Worm (Caenorhabditis elegans) whole organism, late embryonic: Measurements from ENCODE around the gene smf-2.

Source experiments
- ceh-30 ChIP-seq: fragments of 150-350 bp; optimal IDR thresholded peaks from 2 replicates; lab custom pipeline; 2014; ENCODE audit warnings: missing biosample characterization, missing genetic modification characterization
- hlh-6 ChIP-seq: sonication (generic microtip); optimal IDR thresholded peaks from 2 replicates; lab custom pipeline; 2016; ENCODE audit warnings: missing genotype, missing genetic modification characterization, missing compliant biosample characterization
- ref-2 ChIP-seq: sonication (generic microtip); optimal IDR thresholded peaks from 2 replicates; lab custom pipeline; 2016; ENCODE audit warnings: missing genetic modification characterization, missing compliant biosample characterization

DNA sequence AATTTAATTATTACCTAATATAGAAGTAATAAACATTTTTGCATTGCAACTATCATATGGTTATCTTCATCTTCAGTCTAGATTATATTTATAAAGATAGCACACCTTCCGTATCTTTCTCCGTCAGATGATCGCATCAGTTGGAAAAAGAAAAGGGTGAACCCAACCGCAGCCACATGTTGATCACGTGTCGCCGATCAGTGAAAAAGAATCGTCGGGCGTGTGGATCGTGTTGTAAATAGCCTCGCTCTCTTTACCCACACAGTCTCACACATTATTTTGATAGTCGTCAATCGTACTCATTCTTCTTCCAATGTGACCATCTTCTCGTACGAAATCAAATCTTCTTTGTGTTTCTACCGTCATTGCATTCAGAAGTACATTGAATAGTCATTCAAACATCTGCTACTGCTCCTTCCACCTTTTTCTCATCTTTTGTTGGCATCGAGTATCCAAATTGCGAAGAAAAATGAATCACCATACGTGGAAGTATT, 25.4 kb upstream of the smf-2 start:
- TF ChIP-seq ref-2 (tag; lab: Kevin White, UChicago) (peak; percentile 41), hlh-6 (tag; lab: Kevin White, UChicago) (no peak), ceh-30 (no peak)
